Worm (Caenorhabditis elegans) whole organism, late embryonic: Measurements from ENCODE around the gene nhr-256.

Experiments
- C08G9.2 ChIP-seq: sonication (generic microtip); optimal IDR thresholded peaks from 2 replicates; lab custom pipeline; 2016; ENCODE audit warnings: mild to moderate bottlenecking, missing genetic modification characterization, moderate library complexity, missing compliant biosample characterization
- ceh-24 ChIP-seq: sonication (generic microtip); optimal IDR thresholded peaks from 2 replicates; lab custom pipeline; 2016; ENCODE audit warnings: mild to moderate bottlenecking, missing genetic modification characterization, missing compliant biosample characterization
- ceh-30 ChIP-seq: fragments of 150-350 bp; optimal IDR thresholded peaks from 2 replicates; lab custom pipeline; 2014; ENCODE audit warnings: missing biosample characterization, missing genetic modification characterization
- ceh-34 ChIP-seq: sonication (generic microtip); optimal IDR thresholded peaks from 2 replicates; lab custom pipeline; 2016; ENCODE audit warnings: mild to moderate bottlenecking, missing genetic modification characterization, missing compliant biosample characterization
- elt-2 ChIP-seq: sonication (generic microtip); optimal IDR thresholded peaks from 2 replicates; lab custom pipeline; 2016; ENCODE audit warnings: missing genetic modification reagents, missing genetic modification characterization, missing compliant biosample characterization
- gmeb-2 ChIP-seq: sonication (generic microtip); optimal IDR thresholded peaks from 2 replicates; lab custom pipeline; 2016; ENCODE audit warnings: missing genetic modification characterization, inconsistent platforms, missing compliant biosample characterization
- pag-3 ChIP-seq: sonication (generic microtip); optimal IDR thresholded peaks from 2 replicates; lab custom pipeline; 2016; ENCODE audit warnings: missing compliant biosample characterization, missing genetic modification characterization, borderline replicate concordance
- pqm-1 ChIP-seq: sonication (generic microtip); optimal IDR thresholded peaks from 2 replicates; lab custom pipeline; 2016; ENCODE audit warnings: missing genetic modification characterization, missing compliant biosample characterization
- syd-9 ChIP-seq: sonication (generic microtip); optimal IDR thresholded peaks from 2 replicates; lab custom pipeline; 2016; ENCODE audit warnings: mild to moderate bottlenecking, missing genetic modification characterization, moderate library complexity, missing compliant biosample characterization
- tbx-2 ChIP-seq: sonication (generic microtip); optimal IDR thresholded peaks from 2 replicates; lab custom pipeline; 2016; ENCODE audit warnings: missing genetic modification characterization, missing compliant biosample characterization
- unc-55 ChIP-seq: sonication (generic microtip); optimal IDR thresholded peaks from 2 replicates; lab custom pipeline; 2017; ENCODE audit warnings: missing biosample characterization, missing genetic modification reagents, missing genetic modification characterization

- TF ChIP-seq C08G9.2 (tag; lab: Kevin White, UChicago) (no peak), ceh-34 (tag; lab: Kevin White, UChicago) (no peak), elt-2 (peak; percentile 64), pqm-1 (tag; lab: Kevin White, UChicago) (peak; percentile 2), unc-55 (GFP tag; lab: Kevin White, UChicago) (peak; percentile 28), pag-3 (tag; lab: Kevin White, UChicago) (no peak), ceh-24 (tag; lab: Kevin White, UChicago) (no peak), gmeb-2 (tag; lab: Kevin White, UChicago) (no peak), ceh-30 (tag; lab: Kevin White, UChicago) (peak; percentile 80), tbx-2 (tag; lab: Kevin White, UChicago) (peak; percentile 33), syd-9 (tag; lab: Kevin White, UChicago) (no peak)
These were observed at the start of gene nhr-256 for ce11 chrV:1743205-1743870.
